Fruit fly (Drosophila melanogaster): ENCODE data around the gene clumsy.
A peak's percentile ranks its signal among the peaks of the same experiment; 100 is the strongest.

clumsy gene

DNA sequence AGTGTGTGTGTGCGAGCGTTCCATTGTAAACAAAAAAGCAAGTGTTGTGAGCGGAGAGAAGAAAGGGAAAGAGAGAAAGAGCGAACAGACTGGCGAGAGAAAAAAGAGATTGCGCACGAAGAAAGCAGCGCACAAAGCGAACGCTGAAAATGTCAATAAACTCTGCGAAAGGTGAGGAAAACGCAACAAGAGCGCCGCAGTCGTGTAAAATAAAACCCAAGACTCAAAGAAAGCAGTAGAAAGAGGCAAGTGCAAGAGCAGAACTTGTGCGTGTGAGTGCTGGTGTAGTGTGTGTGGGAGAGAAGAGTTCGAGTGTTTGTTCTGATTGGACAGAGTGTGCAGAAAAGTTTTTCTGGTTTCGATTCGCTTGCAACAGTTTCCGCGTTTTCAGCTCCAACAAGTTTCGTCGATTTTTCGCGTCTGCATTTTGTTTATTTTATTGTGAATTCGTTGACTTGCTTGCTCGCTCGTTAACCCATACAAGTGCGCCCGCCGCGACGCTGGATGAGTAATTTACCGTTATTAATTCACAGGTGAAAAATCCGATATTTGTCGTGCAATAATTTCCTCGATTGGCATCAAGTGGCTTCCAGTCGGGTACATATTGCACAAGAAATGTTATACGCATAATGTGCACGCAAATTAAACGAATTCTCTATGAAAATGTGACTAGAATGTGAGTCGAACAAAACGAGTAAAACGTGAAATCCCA is 31.6 kb downstream of the clumsy start:
- TF ChIP-seq noc (tag; optimal IDR thresholded peaks at IDR 0.05), result no peak

DNA sequence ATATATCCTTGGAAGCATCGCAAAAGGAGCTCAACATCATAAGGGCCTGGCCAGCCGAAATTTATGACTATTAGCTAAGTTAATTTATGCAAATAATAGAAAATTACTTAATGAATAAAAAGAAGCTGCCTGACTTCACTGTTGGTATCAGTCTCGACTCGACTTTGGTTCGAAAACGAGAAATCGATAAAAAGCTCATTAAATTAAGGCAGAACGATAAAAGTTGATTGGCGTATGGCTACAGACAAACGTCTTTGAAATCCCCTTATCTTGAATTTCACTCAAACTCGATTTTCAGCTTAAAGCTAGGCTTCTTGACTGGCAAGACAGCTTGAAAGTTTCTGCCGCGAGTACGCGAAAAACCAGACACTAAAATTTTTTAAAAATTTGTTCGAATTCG is 36.1 kb downstream of the clumsy start:
- no peak for TF ChIP-seq noc (tag; optimal IDR thresholded peaks at IDR 0.05)

DNA sequence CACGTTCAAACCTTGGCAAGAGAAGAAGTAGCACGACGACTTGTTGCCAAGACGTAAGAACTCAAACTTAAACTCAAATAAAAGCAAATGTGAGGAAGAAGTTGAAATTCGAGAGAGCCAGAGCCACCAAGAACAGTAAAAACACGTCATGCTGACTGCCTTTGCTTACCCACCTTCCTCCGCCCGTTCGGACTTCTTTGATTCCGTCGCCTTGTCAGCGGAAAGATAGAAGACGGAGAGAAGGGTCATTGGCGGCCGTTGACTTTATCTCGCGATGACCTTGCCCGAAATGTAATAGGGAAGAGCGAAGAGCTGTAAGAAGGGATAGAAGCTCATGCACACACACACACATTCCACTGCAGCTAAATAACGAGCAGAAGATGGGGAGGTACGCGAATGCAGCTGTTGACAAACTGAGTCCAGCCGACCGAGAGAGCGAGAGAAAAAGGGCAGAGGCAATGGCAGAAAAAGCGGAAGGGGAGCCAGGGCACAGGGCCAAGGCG is 37.7 kb downstream of the clumsy start:
- TF ChIP-seq noc (tag; optimal IDR thresholded peaks at IDR 0.05), result no peak

DNA sequence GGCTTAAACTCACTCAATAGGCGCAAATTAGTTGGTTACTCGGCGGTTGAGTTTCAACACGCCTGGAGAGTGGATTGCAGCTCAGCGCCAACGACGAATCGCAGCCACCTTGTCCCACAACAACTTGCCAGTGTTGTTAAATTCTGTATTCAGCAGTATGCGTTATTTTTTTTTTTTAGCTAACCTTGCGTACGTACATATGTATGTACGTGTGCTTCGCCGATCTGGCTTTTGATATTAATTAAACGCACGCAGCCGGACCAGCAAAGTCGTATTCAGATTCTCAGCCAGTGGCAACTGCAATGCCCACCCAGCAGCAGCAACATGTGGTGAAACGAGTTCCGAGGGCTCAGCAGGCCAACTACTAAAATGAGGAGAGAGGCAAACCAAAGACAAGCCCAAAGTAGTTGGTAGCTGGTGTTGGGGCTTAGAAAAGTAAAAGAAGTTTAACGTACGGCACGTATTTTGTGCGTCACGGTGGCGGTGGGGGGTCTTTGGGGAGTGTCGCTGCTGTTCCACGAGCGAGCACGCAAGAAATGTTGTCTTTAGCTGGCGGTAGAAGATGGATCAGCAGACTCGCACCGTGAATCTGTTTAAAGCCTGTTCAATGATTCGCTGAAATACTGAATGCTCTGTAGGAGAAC is 38.9 kb downstream of the clumsy start:
- no peak for TF ChIP-seq noc (tag; optimal IDR thresholded peaks at IDR 0.05)

DNA sequence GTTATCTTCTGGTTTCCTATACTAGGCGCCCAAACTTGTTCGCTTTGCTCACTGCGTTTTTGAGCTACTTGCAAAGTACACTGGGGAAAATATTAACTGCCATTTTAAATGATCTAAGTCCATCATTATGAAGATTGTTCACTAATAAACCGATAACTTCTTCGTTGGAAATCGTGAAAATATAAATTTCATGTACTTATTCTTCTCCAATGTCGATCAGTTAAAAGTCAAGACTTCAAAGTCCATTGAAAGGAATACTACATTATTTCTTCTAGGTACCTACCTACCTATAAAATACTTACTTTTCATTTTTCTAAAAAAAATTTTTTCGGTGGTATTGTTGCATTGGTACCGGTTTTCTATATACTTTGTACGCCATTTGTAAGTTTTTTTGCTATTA is 40.4 kb downstream of the clumsy start:
- no peak for TF ChIP-seq noc (tag; optimal IDR thresholded peaks at IDR 0.05)

DNA sequence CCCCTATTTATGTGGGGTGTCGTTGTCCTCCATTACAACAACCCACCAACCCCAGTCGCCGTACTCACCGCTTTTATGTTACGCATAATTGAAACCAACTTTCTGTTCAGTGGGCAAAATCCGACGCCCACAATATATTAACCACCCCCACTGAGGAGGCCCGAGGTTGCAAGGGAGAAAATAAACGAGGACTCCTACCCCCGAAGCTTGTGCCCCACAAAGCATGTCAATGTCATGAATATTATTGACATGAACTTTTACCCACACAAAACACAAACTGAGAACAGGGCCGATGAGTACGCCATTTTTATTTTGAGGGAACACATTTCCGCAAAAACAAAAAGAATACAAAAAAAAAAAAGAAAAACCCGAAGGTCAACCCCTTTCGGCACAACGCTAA is 41.7 kb downstream of the clumsy start:
- TF ChIP-seq noc (tag; optimal IDR thresholded peaks at IDR 0.05), result no peak

DNA sequence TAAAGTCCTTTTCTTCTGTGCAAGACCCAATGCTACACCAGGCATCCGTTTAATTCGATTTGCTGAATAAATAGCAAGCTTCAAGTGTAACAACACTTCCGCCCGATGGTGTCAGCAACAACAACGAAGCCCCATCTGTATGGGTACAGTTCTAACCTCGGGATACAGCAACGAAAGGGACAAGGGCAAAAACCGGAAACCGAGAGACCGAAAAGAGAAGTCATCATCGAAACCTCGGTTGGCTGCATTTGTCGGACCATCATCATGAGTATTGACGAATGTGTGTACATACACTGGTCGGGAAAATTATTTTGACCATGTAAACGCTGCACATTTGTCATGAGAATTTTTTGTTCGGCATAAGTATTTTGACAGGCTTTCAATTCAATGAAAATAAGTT is 42.6 kb downstream of the clumsy start:
- TF ChIP-seq noc (tag; optimal IDR thresholded peaks at IDR 0.05), result no peak

DNA sequence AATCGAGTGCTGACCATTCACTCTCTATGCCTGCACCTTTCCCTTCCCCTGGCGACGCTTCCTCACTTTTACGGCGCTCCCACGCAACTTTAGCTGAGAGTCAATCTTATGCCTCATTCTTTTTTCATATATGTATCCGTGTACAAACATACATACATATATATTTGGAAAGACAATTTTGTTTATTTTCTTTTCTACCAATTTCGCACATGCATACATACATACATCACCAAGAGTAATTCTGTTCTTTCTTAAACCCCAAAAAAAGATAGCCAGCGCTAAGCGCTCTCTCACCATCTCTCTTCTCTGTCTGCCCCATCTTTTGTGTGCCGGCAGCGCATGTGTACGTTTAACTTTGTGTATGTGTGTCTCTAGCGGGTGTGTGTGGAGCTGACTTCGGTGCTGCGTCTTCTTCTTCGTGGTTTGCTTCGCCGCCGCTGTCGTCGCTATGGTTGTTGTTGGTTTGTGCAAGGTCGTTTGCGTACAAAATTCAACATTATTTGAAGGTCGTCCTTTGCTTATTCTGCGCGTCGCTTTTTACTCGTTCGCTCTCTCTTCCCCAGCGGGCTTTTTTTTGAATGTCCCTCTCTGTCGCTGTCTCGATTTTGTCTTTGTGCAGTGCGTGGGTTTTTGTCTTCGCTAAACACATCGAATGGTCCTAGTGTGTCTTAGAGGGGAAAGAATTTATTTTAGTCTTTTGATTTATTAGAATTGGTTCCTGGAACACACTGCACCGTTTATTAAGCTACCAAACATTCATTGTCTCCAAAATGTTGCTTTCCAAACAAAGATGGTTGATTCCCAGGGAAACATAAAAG is 44.4 kb downstream of the clumsy start:
- peak; percentile 28 for TF ChIP-seq noc (tag; optimal IDR thresholded peaks at IDR 0.05)

DNA sequence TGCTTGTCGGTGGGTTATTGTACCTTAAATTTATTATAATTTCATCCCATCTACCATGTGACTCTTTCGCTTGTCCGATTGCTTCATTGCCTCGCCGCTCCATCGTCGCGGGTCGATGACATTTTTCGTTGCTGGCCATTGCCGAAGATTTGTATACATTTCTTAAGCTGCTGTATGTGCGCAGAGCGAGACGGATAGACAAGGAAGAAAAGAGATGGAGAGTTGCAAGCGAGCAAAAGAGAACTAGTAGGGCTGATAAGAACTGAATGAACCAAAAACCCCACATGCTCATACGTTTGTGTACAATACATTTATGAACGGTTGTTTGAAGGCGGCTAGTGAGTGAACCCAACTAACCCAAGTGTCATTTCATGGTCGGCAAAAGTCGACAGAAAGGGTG is 45.5 kb downstream of the clumsy start:
- TF ChIP-seq noc (tag; optimal IDR thresholded peaks at IDR 0.05), result no peak

DNA sequence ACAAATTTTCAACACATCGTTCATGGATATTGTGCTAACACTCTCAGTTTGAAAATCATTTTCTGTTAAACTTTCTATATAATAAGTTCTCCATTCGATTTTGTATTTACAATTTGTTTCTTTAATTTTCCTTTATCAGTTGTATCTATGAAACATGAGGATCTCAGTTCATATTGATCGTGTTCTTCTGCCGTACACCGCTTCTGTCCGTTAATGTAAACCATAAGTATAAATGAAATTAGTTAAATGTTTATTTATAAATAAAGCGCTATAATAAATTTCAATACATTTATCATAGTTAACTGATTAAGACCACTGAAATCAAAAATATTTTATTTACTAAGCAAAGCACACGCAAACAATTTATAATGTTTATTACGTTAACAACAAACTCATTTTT is 52.7 kb downstream of the clumsy start:
- no peak for TF ChIP-seq noc (tag; optimal IDR thresholded peaks at IDR 0.05)

DNA sequence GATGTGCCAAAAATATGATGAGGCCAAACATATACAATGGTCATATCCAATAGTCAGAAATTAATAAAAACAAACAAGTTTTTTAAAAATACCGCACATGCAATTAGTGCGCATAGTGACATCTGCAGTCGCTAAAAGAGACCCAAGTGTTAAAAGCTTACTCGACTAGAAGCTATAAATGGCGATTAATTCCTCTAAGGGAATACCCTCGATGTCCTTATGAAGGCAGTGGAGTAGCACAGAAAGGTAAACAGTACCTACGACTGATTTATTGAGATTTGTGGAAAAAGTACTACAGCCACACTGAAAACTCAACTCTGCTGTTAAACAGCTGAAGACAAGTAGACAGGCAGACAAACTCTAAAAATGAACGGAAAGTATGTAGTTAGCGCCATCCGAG is 54.6 kb downstream of the clumsy start:
- TF ChIP-seq noc (tag; optimal IDR thresholded peaks at IDR 0.05), result no peak

Measured in whole organism, larva.